Fruit fly (Drosophila melanogaster) whole organism, prepupa: ENCODE measurements around the gene Sc2.

Source experiments
- Blimp-1 ChIP-seq: fragments of 200-800 bp; sonication (Bioruptor generic); optimal IDR thresholded peaks from 3 replicates; lab custom pipeline; 2017; ENCODE audit warnings: missing biosample characterization, missing genetic modification characterization, mild to moderate bottlenecking, moderate library complexity, missing genetic modification reagents
- CG10631 ChIP-seq: fragments of 200-800 bp; sonication (Bioruptor generic); optimal IDR thresholded peaks from 2 replicates; lab custom pipeline; 2016; ENCODE audit warnings: missing biosample characterization, missing genetic modification characterization
- CG11294 ChIP-seq: fragments of 200-800 bp; sonication (Bioruptor generic); IDR thresholded peaks from 2 replicates; pipeline ENCODE4 v1.3.6; 2022; ENCODE audit warnings: missing biosample characterization, missing genetic modification characterization
- CG16779 ChIP-seq: fragments of 200-800 bp; sonication (Bioruptor generic); optimal IDR thresholded peaks from 3 replicates; lab custom pipeline; 2017; ENCODE audit warnings: missing biosample characterization, mild to moderate bottlenecking, missing genetic modification characterization
- CG31627 ChIP-seq: fragments of 200-800 bp; sonication (Bioruptor generic); optimal IDR thresholded peaks from 3 replicates; lab custom pipeline; 2016; ENCODE audit warnings: missing biosample characterization, missing genetic modification characterization
- CG3919 ChIP-seq: fragments of 200-800 bp; sonication (Bioruptor generic); optimal IDR thresholded peaks from 3 replicates; lab custom pipeline; 2016; ENCODE audit warnings: missing biosample characterization, missing genetic modification characterization
- CG4318 ChIP-seq: fragments of 200-800 bp; sonication (Bioruptor generic); optimal IDR thresholded peaks from 3 replicates; lab custom pipeline; 2017; ENCODE audit warnings: missing biosample characterization, mild to moderate bottlenecking, missing genetic modification characterization
- CG6276 ChIP-seq: fragments of 200-800 bp; sonication (Bioruptor generic); optimal IDR thresholded peaks from 2 replicates; lab custom pipeline; 2017; ENCODE audit warnings: missing biosample characterization, mild to moderate bottlenecking, missing genetic modification characterization
- CG6792 ChIP-seq: fragments of 200-800 bp; sonication (Bioruptor generic); optimal IDR thresholded peaks from 3 replicates; lab custom pipeline; 2016; ENCODE audit warnings: missing biosample characterization, missing genetic modification characterization
- CG6808 ChIP-seq: fragments of 200-800 bp; sonication (Bioruptor generic); optimal IDR thresholded peaks from 3 replicates; lab custom pipeline; 2017; ENCODE audit warnings: missing biosample characterization, missing genetic modification characterization, mild to moderate bottlenecking, moderate library complexity, missing genetic modification reagents
- CG7368 ChIP-seq: fragments of 200-800 bp; sonication (Bioruptor generic); optimal IDR thresholded peaks from 3 replicates; lab custom pipeline; 2016; ENCODE audit warnings: missing biosample characterization, missing genetic modification characterization
- CG8319 ChIP-seq: fragments of 200-800 bp; sonication (Bioruptor generic); optimal IDR thresholded peaks from 3 replicates; lab custom pipeline; 2016; ENCODE audit warnings: missing biosample characterization, missing genetic modification characterization
- CG8632 ChIP-seq: fragments of 200-800 bp; sonication (Bioruptor generic); optimal IDR thresholded peaks from 3 replicates; lab custom pipeline; 2016; ENCODE audit warnings: missing biosample characterization, missing genetic modification characterization
- Eip75B ChIP-seq: fragments of 200-800 bp; sonication (Bioruptor generic); optimal IDR thresholded peaks from 3 replicates; lab custom pipeline; 2016; ENCODE audit warnings: missing biosample characterization, missing genetic modification characterization
- Eip78C ChIP-seq: fragments of 200-800 bp; sonication (Bioruptor generic); peaks from one replicate; lab custom pipeline; 2016; ENCODE audit warnings: missing biosample characterization, missing genetic modification characterization
- Eip93F ChIP-seq: fragments of 200-800 bp; sonication (Bioruptor generic); optimal IDR thresholded peaks from 2 replicates; lab custom pipeline; 2016; ENCODE audit warnings: missing biosample characterization, mild to moderate bottlenecking, missing genetic modification characterization
- Ets96B ChIP-seq: fragments of 200-800 bp; optimal IDR thresholded peaks from 2 replicates; lab custom pipeline; 2019; ENCODE audit warnings: missing biosample characterization, mild to moderate bottlenecking, missing genetic modification characterization, moderate library complexity
- Hr39 ChIP-seq: fragments of 200-800 bp; sonication (Bioruptor generic); optimal IDR thresholded peaks from 2 replicates; lab custom pipeline; 2016; ENCODE audit warnings: missing biosample characterization, missing genetic modification characterization
- Lpt ChIP-seq: fragments of 200-800 bp; sonication (Bioruptor generic); optimal IDR thresholded peaks from 3 replicates; lab custom pipeline; 2016; ENCODE audit warnings: missing biosample characterization, missing genetic modification characterization
- Met ChIP-seq: fragments of 200-800 bp; sonication (Bioruptor generic); optimal IDR thresholded peaks from 3 replicates; lab custom pipeline; 2016; ENCODE audit warnings: missing biosample characterization, missing genetic modification characterization
- Smox ChIP-seq: fragments of 200-800 bp; sonication (Bioruptor generic); optimal IDR thresholded peaks from 3 replicates; lab custom pipeline; 2016; ENCODE audit warnings: missing biosample characterization, missing genetic modification characterization
- Sox14 ChIP-seq: fragments of 200-800 bp; sonication (Bioruptor generic); optimal IDR thresholded peaks from 3 replicates; lab custom pipeline; 2016; ENCODE audit warnings: missing biosample characterization, missing genetic modification characterization
- achi ChIP-seq: fragments of 200-800 bp; sonication (Bioruptor generic); optimal IDR thresholded peaks from 3 replicates; lab custom pipeline; 2016; ENCODE audit warnings: missing biosample characterization, missing genetic modification characterization
- cyc ChIP-seq: fragments of 200-800 bp; sonication (Bioruptor generic); optimal IDR thresholded peaks from 3 replicates; lab custom pipeline; 2016; ENCODE audit warnings: missing biosample characterization, missing genetic modification characterization
- dsx ChIP-seq: fragments of 200-800 bp; optimal IDR thresholded peaks from 3 replicates; lab custom pipeline; 2019; ENCODE audit warnings: missing biosample characterization, mild to moderate bottlenecking, missing genetic modification characterization, moderate library complexity; ENCODE audit not compliant: poor library complexity, severe bottlenecking
- esn ChIP-seq: fragments of 200-800 bp; sonication (Bioruptor generic); optimal IDR thresholded peaks from 2 replicates; lab custom pipeline; 2016; ENCODE audit warnings: missing biosample characterization, mild to moderate bottlenecking, missing genetic modification characterization, moderate library complexity
- fd85E ChIP-seq: fragments of 200-800 bp; sonication (Bioruptor generic); optimal IDR thresholded peaks from 3 replicates; lab custom pipeline; 2016; ENCODE audit warnings: missing biosample characterization, missing genetic modification characterization
- lz ChIP-seq: fragments of 200-800 bp; sonication (Bioruptor generic); optimal IDR thresholded peaks from 3 replicates; lab custom pipeline; 2016; ENCODE audit warnings: missing biosample characterization, missing genetic modification characterization
- net ChIP-seq: fragments of 200-800 bp; sonication (Bioruptor generic); optimal IDR thresholded peaks from 3 replicates; lab custom pipeline; 2016; ENCODE audit warnings: missing biosample characterization, missing genetic modification characterization
- pdm3 ChIP-seq: fragments of 200-800 bp; sonication (Bioruptor generic); optimal IDR thresholded peaks from 3 replicates; lab custom pipeline; 2016; ENCODE audit warnings: missing biosample characterization, missing genetic modification characterization
- spab ChIP-seq: fragments of 200-800 bp; sonication (Bioruptor generic); optimal IDR thresholded peaks from 2 replicates; lab custom pipeline; 2017; ENCODE audit warnings: missing biosample characterization, mild to moderate bottlenecking, missing genetic modification characterization, missing genetic modification reagents
- ss ChIP-seq, 2 experiments: fragments of 200-800 bp; sonication (Bioruptor generic); optimal IDR thresholded peaks; 2 replicates in 1 of 2; 3 replicates in 1 of 2; lab custom pipeline; 2017 to 2018; ENCODE audit warnings: mild to moderate bottlenecking in 2 of 2, missing biosample characterization in 2 of 2, missing genetic modification characterization in 2 of 2, moderate library complexity in 1 of 2
- svp ChIP-seq: fragments of 200-800 bp; sonication (Bioruptor generic); peaks from one replicate; lab custom pipeline; 2016; ENCODE audit warnings: missing biosample characterization, missing genetic modification characterization
- vri ChIP-seq: fragments of 200-800 bp; sonication (Bioruptor generic); optimal IDR thresholded peaks from 3 replicates; lab custom pipeline; 2016; ENCODE audit warnings: missing biosample characterization, mild to moderate bottlenecking, missing genetic modification characterization

Sc2 gene

dm6 chr3L:3928205-3928942 is 25.1 kb downstream of the Sc2 start (continued):
- TF ChIP-seq dsx (GFP tag; lab: Kevin White, UChicago) (peak; percentile 60), spab (peak; percentile 27), Eip78C (GFP tag; lab: Kevin White, UChicago) (peak; percentile 93), ss (GFP tag; optimal IDR thresholded peaks at IDR 0.05; lab: Kevin White, UChicago) (peak in 1 of 2 experiments; percentile 35), CG8319 (GFP tag; lab: Kevin White, UChicago) (peak; percentile 71), esn (GFP tag; lab: Kevin White, UChicago) (peak; percentile 92), vri (GFP tag; lab: Kevin White, UChicago) (peak; percentile 92), Ets96B (tag; lab: Kevin White, UChicago) (peak; percentile 55), Smox (GFP tag; lab: Kevin White, UChicago) (peak; percentile 90), CG11294 (peak; percentile 37; the same call in 1 of the 2 replicates), CG10631 (GFP tag; lab: Kevin White, UChicago) (peak; percentile 68), CG7368 (GFP tag; lab: Kevin White, UChicago) (peak; percentile 73), Blimp-1 (GFP tag; lab: Kevin White, UChicago) (peak; percentile 63), Sox14 (peak; percentile 90), CG6276 (GFP tag; lab: Kevin White, UChicago) (peak; percentile 53), pdm3 (peak; percentile 88), CG4318 (peak; percentile 55), CG8632 (GFP tag; lab: Kevin White, UChicago) (peak; percentile 84), CG6808 (peak; percentile 29), Met (peak; percentile 93), CG6792 (GFP tag; lab: Kevin White, UChicago) (peak; percentile 85), CG31627 (GFP tag; lab: Kevin White, UChicago) (peak; percentile 95), CG16779 (tag; lab: Kevin White, UChicago) (peak; percentile 16), achi (GFP tag; lab: Kevin White, UChicago) (peak; percentile 84), Eip75B (GFP tag; lab: Kevin White, UChicago) (peak; percentile 74), net (GFP tag; lab: Kevin White, UChicago) (peak; percentile 80), cyc (peak; percentile 89), Hr39 (GFP tag; lab: Kevin White, UChicago) (peak; percentile 95), fd85E (GFP tag; lab: Kevin White, UChicago) (peak; percentile 18)
- TF ChIP-seq, all 60 proteins: peak for 55

DNA sequence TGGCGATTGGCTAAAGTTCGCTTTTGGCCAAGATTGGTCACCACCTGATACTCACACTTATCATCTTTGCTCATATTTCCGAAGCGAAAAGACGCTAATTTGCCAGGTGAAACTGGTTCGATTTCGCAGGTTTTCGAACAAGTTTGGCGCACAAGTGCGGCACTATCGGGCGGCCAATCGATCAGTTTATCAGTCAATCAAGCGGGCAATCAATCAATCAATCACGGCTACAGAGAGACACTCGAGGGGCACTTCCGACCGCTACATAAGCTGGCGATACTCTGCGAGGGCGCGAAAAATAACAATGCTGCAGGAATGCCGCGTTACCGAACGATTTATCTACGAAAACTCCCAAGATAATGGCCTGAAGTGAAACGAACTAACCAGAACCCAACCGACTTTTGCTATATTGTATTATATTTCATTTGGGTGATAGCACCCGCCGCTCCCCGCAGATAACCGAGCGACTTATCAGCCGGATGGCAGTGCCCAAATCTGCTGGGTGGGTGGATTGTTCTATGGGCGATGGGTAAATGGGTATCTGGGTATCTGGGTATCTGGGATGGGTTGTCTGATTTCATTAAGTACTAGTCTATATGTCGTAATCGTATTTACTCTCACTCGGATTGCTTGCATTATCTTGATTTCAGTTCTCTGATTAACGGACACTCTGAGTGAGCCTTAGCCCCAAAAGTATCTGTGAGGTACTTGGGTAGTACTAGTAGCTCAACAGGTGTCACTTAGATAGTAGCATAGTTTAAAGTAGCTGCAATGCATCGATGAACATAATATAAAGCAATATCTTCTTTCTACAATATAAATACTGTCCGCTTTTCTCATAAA is 25.9 kb downstream of the Sc2 start:
- TF ChIP-seq CG3919 (GFP tag; lab: Kevin White, UChicago) (no peak), CG11294 (no peak), Eip78C (GFP tag; lab: Kevin White, UChicago) (peak; percentile 24), Eip93F (GFP tag; lab: Kevin White, UChicago) (no peak), vri (GFP tag; lab: Kevin White, UChicago) (peak; percentile 85), Lpt (no peak), CG10631 (GFP tag; lab: Kevin White, UChicago) (no peak), CG7368 (GFP tag; lab: Kevin White, UChicago) (no peak), CG6792 (GFP tag; lab: Kevin White, UChicago) (no peak), CG6808 (no peak)
- TF ChIP-seq, all 60 proteins: peak for 2

DNA sequence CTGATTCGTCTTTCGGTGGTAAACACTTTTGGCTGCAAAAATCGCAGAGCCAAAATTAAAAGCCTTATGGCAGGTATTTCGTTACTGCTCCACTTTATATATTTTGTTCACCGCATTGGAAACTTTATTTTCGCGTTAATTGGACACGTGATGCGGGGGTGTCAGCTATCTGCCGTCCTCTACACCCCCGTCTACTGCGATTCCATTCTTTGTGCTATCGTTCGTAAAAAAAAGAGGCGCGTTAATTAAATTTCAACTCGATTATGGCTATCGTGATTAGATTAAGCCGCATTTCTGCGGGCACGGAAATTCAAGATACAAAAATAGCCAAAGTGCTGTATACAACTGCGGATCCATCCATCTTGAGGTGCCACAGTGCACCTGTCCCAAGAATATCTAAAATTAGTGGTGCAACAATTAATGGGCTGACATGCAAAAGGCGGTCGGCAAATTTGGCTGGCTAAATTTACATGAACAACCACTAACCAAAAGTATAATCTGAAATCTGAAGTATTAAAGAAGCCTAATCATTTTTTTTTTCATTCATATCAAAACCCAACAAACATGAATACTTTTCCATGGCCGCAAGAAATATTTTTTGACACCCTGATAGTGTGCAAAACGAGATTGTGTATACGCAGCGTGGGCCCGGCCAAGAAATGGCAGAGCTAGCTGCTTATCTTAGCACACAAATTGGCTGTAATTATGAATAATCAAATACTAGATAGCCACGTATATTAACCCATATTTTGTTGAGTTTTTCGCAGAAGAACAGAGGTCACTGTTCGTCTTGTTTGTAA is 26.9 kb downstream of the Sc2 start:
- TF ChIP-seq svp (GFP tag; lab: Kevin White, UChicago) (peak; percentile 13), ss (GFP tag; optimal IDR thresholded peaks at IDR 0.05; lab: Kevin White, UChicago) (no peak), dsx (GFP tag; lab: Kevin White, UChicago) (no peak), CG6792 (GFP tag; lab: Kevin White, UChicago) (no peak), lz (no peak), vri (GFP tag; lab: Kevin White, UChicago) (peak; percentile 38)
- TF ChIP-seq, all 60 proteins: peak for 2
